Fruit fly (Drosophila melanogaster) whole organism, adult: ENCODE data around the gene dock.

ENCODE experiments used
- CG11617 ChIP-seq: fragments of 200-800 bp; sonication (Bioruptor generic); optimal IDR thresholded peaks from 2 replicates; lab custom pipeline; 2017; ENCODE audit warnings: mild to moderate bottlenecking, missing biosample characterization, missing genetic modification reagents, missing genetic modification characterization
- CG12768 ChIP-seq: fragments of 200-800 bp; sonication (Bioruptor generic); optimal IDR thresholded peaks from 2 replicates; lab custom pipeline; 2017; ENCODE audit warnings: missing biosample characterization, missing genetic modification characterization, mild to moderate bottlenecking, moderate library complexity, missing genetic modification reagents
- CG14711 ChIP-seq: fragments of 200-800 bp; sonication (Bioruptor generic); optimal IDR thresholded peaks from 2 replicates; lab custom pipeline; 2018; ENCODE audit warnings: missing biosample characterization, mild to moderate bottlenecking, missing genetic modification characterization, moderate library complexity
- CG1620 ChIP-seq: fragments of 200-800 bp; sonication (Bioruptor generic); optimal IDR thresholded peaks from 2 replicates; lab custom pipeline; 2016; ENCODE audit warnings: missing biosample characterization, missing genetic modification characterization
- CG33017 ChIP-seq: fragments of 200-800 bp; sonication (Bioruptor generic); optimal IDR thresholded peaks from 2 replicates; lab custom pipeline; 2018; ENCODE audit warnings: missing biosample characterization, mild to moderate bottlenecking, missing genetic modification characterization, moderate library complexity
- CG5204 ChIP-seq: fragments of 200-800 bp; sonication (Bioruptor generic); optimal IDR thresholded peaks from 2 replicates; lab custom pipeline; 2016; ENCODE audit warnings: missing biosample characterization, missing genetic modification characterization
- CG7045 ChIP-seq: fragments of 200-800 bp; sonication (Bioruptor generic); optimal IDR thresholded peaks from 2 replicates; lab custom pipeline; 2017; ENCODE audit warnings: missing biosample characterization, mild to moderate bottlenecking, missing genetic modification characterization
- CG7101 ChIP-seq: fragments of 200-800 bp; sonication (Bioruptor generic); optimal IDR thresholded peaks from 2 replicates; lab custom pipeline; 2018; ENCODE audit warnings: missing biosample characterization, mild to moderate bottlenecking, missing genetic modification characterization, moderate library complexity
- Clk ChIP-seq: fragments of 200-800 bp; sonication (Bioruptor generic); optimal IDR thresholded peaks from 2 replicates; lab custom pipeline; 2017; ENCODE audit warnings: missing biosample characterization, missing genetic modification characterization
- Crg-1 ChIP-seq: fragments of 200-800 bp; sonication (Bioruptor generic); optimal IDR thresholded peaks from 2 replicates; lab custom pipeline; 2016; ENCODE audit warnings: missing biosample characterization, missing genetic modification characterization
- Hr96 ChIP-seq: fragments of 200-800 bp; sonication (Bioruptor generic); optimal IDR thresholded peaks from 2 replicates; lab custom pipeline; 2016; ENCODE audit warnings: missing biosample characterization, missing genetic modification characterization
- Mnt ChIP-seq: fragments of 200-800 bp; sonication (Bioruptor generic); optimal IDR thresholded peaks from 2 replicates; lab custom pipeline; 2016; ENCODE audit warnings: missing biosample characterization, mild to moderate bottlenecking, missing genetic modification characterization
- bab1 ChIP-seq: fragments of 200-800 bp; sonication (Bioruptor generic); optimal IDR thresholded peaks from 3 replicates; lab custom pipeline; 2019; ENCODE audit warnings: missing biosample characterization, mild to moderate bottlenecking, missing genetic modification characterization, moderate library complexity
- cic ChIP-seq: fragments of 200-800 bp; sonication (Bioruptor generic); optimal IDR thresholded peaks from 2 replicates; lab custom pipeline; 2017; ENCODE audit warnings: missing biosample characterization, mild to moderate bottlenecking, missing genetic modification characterization, moderate library complexity
- cnc ChIP-seq, 2 experiments: fragments of >200 bp; optimal IDR thresholded peaks; 2 replicates each; lab custom pipeline; 2017
- kay ChIP-seq: fragments of 200-800 bp; sonication (Bioruptor generic); peaks from one replicate; lab custom pipeline; 2016; ENCODE audit warnings: missing biosample characterization, missing genetic modification characterization, borderline replicate concordance
- ovo ChIP-seq: fragments of 200-800 bp; sonication (Bioruptor generic); optimal IDR thresholded peaks from 2 replicates; lab custom pipeline; 2016; ENCODE audit warnings: missing biosample characterization, missing genetic modification characterization
- pad ChIP-seq: fragments of 200-800 bp; sonication (Bioruptor generic); optimal IDR thresholded peaks from 3 replicates; lab custom pipeline; 2017; ENCODE audit warnings: missing biosample characterization, missing genetic modification characterization, mild to moderate bottlenecking, moderate library complexity, missing genetic modification reagents
- tj ChIP-seq: fragments of 200-800 bp; sonication (Bioruptor generic); optimal IDR thresholded peaks from 3 replicates; lab custom pipeline; 2017; ENCODE audit warnings: missing biosample characterization, mild to moderate bottlenecking, missing genetic modification characterization, moderate library complexity
- toe ChIP-seq: fragments of 200-800 bp; sonication (Bioruptor generic); optimal IDR thresholded peaks from 2 replicates; lab custom pipeline; 2016; ENCODE audit warnings: missing biosample characterization, missing genetic modification characterization

dock gene

DNA sequence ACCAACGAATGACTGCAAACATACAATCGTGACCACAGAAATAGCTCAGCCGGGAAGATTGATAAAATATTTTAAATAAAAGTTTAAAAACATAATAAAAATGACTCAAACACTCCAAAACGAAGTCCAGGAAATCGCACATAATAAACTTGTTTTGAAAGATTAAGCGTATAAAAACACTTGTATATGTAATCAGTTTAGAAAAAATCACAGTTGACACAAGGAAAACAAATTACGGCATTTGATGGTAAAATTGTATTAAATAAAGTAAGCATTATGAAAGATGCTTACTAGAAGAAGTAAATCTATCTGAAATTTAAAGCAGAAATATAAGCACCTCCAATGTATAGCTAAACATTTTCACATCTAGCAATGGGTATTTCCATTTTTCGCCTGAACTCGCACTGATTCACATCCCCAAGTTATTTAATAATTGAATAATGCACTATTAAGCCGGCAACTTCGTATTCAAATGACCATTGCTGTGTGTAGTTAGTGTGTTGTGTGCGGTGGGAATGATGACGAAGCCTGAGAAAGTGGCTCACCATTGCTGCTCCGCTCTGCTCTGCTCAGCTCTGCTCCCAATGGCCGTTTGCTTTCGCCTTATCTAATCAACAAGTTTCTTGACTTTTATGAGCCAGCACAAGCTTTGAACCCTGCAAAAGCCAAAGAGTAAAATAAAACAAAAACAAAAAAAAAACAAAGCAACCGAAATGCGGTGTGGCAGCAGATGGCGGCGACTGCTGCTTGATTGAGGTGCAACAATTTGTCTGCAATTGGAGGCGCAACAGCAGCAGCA, 21.6 kb downstream of the dock start:
- TF ChIP-seq Clk (GFP tag; lab: Kevin White, UChicago) = no peak
- peak; percentile 24 for TF ChIP-seq CG11617 (GFP tag; lab: Kevin White, UChicago)
- no peak for TF ChIP-seq CG14711
- no peak for TF ChIP-seq kay (GFP tag; lab: Kevin White, UChicago)
- TF ChIP-seq CG5204 (GFP tag; lab: Kevin White, UChicago) = no peak
- no peak for TF ChIP-seq Mnt (GFP tag; lab: Kevin White, UChicago)
- peak; percentile 1 for TF ChIP-seq tj (GFP tag; lab: Kevin White, UChicago)

- TF ChIP-seq ovo (GFP tag; lab: Kevin White, UChicago) (no peak), cic (GFP tag; lab: Kevin White, UChicago) (no peak), kay (GFP tag; lab: Kevin White, UChicago) (no peak), pad (no peak), CG14711 (no peak), CG7045 (GFP tag; lab: Kevin White, UChicago) (no peak), bab1 (GFP tag; lab: Kevin White, UChicago) (no peak), CG12768 (GFP tag; lab: Kevin White, UChicago) (no peak), Clk (GFP tag; lab: Kevin White, UChicago) (no peak), Mnt (GFP tag; lab: Kevin White, UChicago) (no peak)
Observed at dm6 chr2L:847988-848622, 22.3 kb downstream of the dock start.

dm6 chr2L:849138-849744, 23.5 kb downstream of the dock start:
- no peak for TF ChIP-seq CG5204 (GFP tag; lab: Kevin White, UChicago)
- TF ChIP-seq ovo (GFP tag; lab: Kevin White, UChicago) = no peak
- no peak for TF ChIP-seq CG33017 (tag; lab: Kevin White, UChicago)
- no peak for TF ChIP-seq toe (GFP tag; lab: Kevin White, UChicago)
- no peak for TF ChIP-seq CG11617 (GFP tag; lab: Kevin White, UChicago)
- no peak for TF ChIP-seq CG1620 (GFP tag; lab: Kevin White, UChicago)
- TF ChIP-seq Crg-1 (GFP tag; lab: Kevin White, UChicago) = no peak
- no peak for TF ChIP-seq CG12768 (GFP tag; lab: Kevin White, UChicago)
- TF ChIP-seq bab1 (GFP tag; lab: Kevin White, UChicago) = no peak
- no peak for TF ChIP-seq Clk (GFP tag; lab: Kevin White, UChicago)
- no peak for TF ChIP-seq Hr96 (GFP tag; lab: Kevin White, UChicago)

dm6 chr2L:849787-850512, 24.2 kb downstream of the dock start:
- no peak for TF ChIP-seq tj (GFP tag; lab: Kevin White, UChicago)
- no peak for TF ChIP-seq kay (GFP tag; lab: Kevin White, UChicago)
- TF ChIP-seq CG14711 = no peak
- no peak for TF ChIP-seq CG7045 (GFP tag; lab: Kevin White, UChicago)
- TF ChIP-seq pad = no peak
- no peak for TF ChIP-seq CG1620 (GFP tag; lab: Kevin White, UChicago)
- no peak for TF ChIP-seq toe (GFP tag; lab: Kevin White, UChicago)
- TF ChIP-seq ovo (GFP tag; lab: Kevin White, UChicago) = no peak

DNA sequence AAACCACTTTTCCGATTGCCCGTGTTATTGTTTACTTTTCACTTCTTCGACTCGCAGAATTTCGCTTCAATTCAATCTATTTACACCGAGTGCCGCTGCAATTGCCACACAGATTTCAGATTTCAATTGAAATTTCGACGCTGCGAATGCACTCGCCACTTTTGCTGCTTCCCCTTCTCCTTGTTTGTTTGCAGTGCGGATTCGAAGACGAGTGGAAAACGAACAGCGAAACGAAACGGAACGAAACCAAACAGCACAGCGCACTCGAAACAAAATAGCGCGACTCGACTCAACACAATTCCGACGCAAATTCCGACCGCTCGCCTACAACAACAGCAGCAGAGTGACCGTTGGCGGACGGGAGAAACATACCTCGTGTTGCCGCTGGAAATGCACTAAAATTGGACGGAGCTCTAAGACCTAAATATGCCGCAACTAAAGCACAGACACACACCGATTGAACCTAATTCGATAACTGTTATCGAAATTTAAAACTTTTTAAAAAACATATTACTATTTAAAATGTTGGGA, 25.0 kb downstream of the dock start, which contains the start of gene drongo:
drongo (minus strand) TSS at position 345 of the 531 bp plus-strand sequence.
- TF ChIP-seq CG5204 (GFP tag; lab: Kevin White, UChicago) (no peak), pad (no peak), CG7101 (peak; percentile 62), toe (GFP tag; lab: Kevin White, UChicago) (no peak), CG33017 (tag; lab: Kevin White, UChicago) (peak; percentile 26), Clk (GFP tag; lab: Kevin White, UChicago) (no peak), CG7045 (GFP tag; lab: Kevin White, UChicago) (peak; percentile 2), CG11617 (GFP tag; lab: Kevin White, UChicago) (peak; percentile 14), CG12768 (GFP tag; lab: Kevin White, UChicago) (peak; percentile 23), ovo (GFP tag; lab: Kevin White, UChicago) (no peak), Hr96 (GFP tag; lab: Kevin White, UChicago) (peak; percentile 16), Crg-1 (GFP tag; lab: Kevin White, UChicago) (no peak), bab1 (GFP tag; lab: Kevin White, UChicago) (peak; percentile 66), tj (GFP tag; lab: Kevin White, UChicago) (peak; percentile 60), CG1620 (GFP tag; lab: Kevin White, UChicago) (peak; percentile 55), CG14711 (peak; percentile 60), cnc (optimal IDR thresholded peaks at IDR 0.05; lab: Kevin White, UChicago) (no peak), kay (GFP tag; lab: Kevin White, UChicago) (no peak), cic (GFP tag; lab: Kevin White, UChicago) (peak; percentile 27), Mnt (GFP tag; lab: Kevin White, UChicago) (peak; percentile 75)
